Fruit fly (Drosophila melanogaster): ENCODE measurements around the gene Rab11.

The Rab11 gene

DNA sequence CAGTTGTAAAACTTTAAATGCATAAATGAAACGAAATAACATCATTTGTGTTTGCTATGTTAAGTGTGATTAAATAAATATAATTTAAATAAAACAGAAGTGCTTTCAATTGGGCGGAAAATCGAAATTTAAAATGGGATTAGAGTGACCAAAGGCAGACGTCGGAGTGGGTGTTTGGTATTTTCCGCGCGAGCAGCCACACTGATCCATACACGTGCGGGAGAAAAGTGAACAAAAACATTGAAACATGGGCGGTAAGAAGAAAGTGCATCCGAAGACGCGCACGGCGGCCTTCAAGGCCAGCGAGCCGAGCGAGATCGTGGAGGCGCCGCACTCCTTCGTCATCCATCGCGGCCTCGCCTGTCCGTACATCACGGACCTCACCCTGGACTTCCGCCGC lies 4.8 kb downstream of the Rab11 start, which contains the start of gene ppan (continued):
- no peak for TF ChIP-seq CG4328 (GFP tag; optimal IDR thresholded peaks at IDR 0.05)
- no peak for TF ChIP-seq Neu2 (GFP tag; optimal IDR thresholded peaks at IDR 0.05; ENCODE audit: borderline replicate concordance)
- TF ChIP-seq HLHmδ (GFP tag; optimal IDR thresholded peaks at IDR 0.05) = no peak
- peak; percentile 30; the same call in 1 of the 3 replicates for TF ChIP-seq ci (GFP tag; IDR thresholded peaks at IDR 0.05)
- TF ChIP-seq Scr (GFP tag; IDR thresholded peaks at IDR 0.05; ENCODE audit: partially characterized antibody) = peak; percentile 33
- TF ChIP-seq CTCF (GFP tag; optimal IDR thresholded peaks at IDR 0.05) = peak; percentile 41
- TF ChIP-seq CG6272 (GFP tag; IDR thresholded peaks at IDR 0.05) = no peak
- TF ChIP-seq Dp (GFP tag; optimal IDR thresholded peaks at IDR 0.05) = peak; percentile 84
- no peak for TF ChIP-seq CG13296 (GFP tag; optimal IDR thresholded peaks at IDR 0.05)
- peak; percentile 10 for TF ChIP-seq CG30020 (tag; optimal IDR thresholded peaks at IDR 0.05)
- no peak for TF ChIP-seq C15 (GFP tag; IDR thresholded peaks at IDR 0.05)
- no peak for TF ChIP-seq Nf-YB (GFP tag; optimal IDR thresholded peaks at IDR 0.05)
- TF ChIP-seq rib (GFP tag; IDR thresholded peaks at IDR 0.05) = no peak
- TF ChIP-seq inv (GFP tag; IDR thresholded peaks at IDR 0.05; ENCODE audit: partially characterized antibody) = no peak
- TF ChIP-seq CG14710 (tag; optimal IDR thresholded peaks at IDR 0.05) = peak; percentile 42
- TF ChIP-seq Xrp1 (GFP tag; IDR thresholded peaks at IDR 0.05) = 0 out of 2 replicates have a peak, but pooled peaks have one; percentile 13
- peak; percentile 31 for TF ChIP-seq CG10267 (tag; optimal IDR thresholded peaks at IDR 0.05)
- peak; percentile 85 for TF ChIP-seq gfzf (GFP tag; optimal IDR thresholded peaks at IDR 0.05)
- peak; percentile 91 for TF ChIP-seq E2f2 (GFP tag; IDR thresholded peaks at IDR 0.05)
- TF ChIP-seq CG3163 (GFP tag; optimal IDR thresholded peaks at IDR 0.05) = no peak
- TF ChIP-seq Ssrp (tag; optimal IDR thresholded peaks at IDR 0.05) = no peak
- peak; percentile 11 for TF ChIP-seq CG17829 (tag; optimal IDR thresholded peaks at IDR 0.05)
- peak; percentile 25; the same call in 1 of the 3 replicates for TF ChIP-seq CG34224 (GFP tag; IDR thresholded peaks at IDR 0.05; ENCODE audit: partially characterized antibody)
- no peak for TF ChIP-seq Eip74EF (GFP tag; optimal IDR thresholded peaks at IDR 0.05)
- TF ChIP-seq YL-1 (GFP tag; optimal IDR thresholded peaks at IDR 0.05) = peak; percentile 84
- TF ChIP-seq tio (GFP tag; optimal IDR thresholded peaks at IDR 0.05) = no peak
- TF ChIP-seq CG17361 (GFP tag; IDR thresholded peaks at IDR 0.05) = no peak
- no peak for TF ChIP-seq CG4282 (GFP tag; optimal IDR thresholded peaks at IDR 0.05)
- TF ChIP-seq cg (GFP tag; optimal IDR thresholded peaks at IDR 0.05) = no peak
- TF ChIP-seq nom (GFP tag; optimal IDR thresholded peaks at IDR 0.05) = no peak
- peak; percentile 64 for TF ChIP-seq MESR4 (GFP tag; optimal IDR thresholded peaks at IDR 0.05)
- TF ChIP-seq CG34422 (GFP tag; IDR thresholded peaks at IDR 0.05) = peak; percentile 77; the same call in 2 of the 3 replicates
- TF ChIP-seq yki (optimal IDR thresholded peaks at IDR 0.05) = no peak

DNA sequence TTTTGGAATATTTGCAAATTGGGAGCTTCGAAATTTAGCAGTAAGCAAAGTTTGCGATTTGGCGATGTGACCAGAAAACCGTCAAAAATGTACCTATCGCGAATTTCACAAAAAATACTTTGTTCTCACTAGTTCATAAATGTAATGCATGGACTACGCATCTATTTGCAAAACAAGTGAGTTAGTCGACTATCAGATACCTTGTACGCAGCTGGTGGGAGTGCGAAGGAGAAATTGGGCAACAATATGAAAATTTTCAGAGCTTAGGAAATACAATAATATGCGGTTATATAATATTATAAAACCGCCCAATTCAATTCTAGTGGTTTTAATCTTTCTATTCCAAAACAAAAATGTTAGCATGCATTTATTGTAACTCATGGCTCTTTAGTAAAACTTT lies 7.6 kb downstream of the Rab11 start, which contains the start of gene Bdbt:
Gene Bdbt (minus strand): TSS at position 73 of the 400 bp plus-strand sequence.
- no peak for TF ChIP-seq org-1 (GFP tag; optimal IDR thresholded peaks at IDR 0.05)
- peak; percentile 59; the same call in 1 of the 2 replicates for TF ChIP-seq sob (GFP tag; IDR thresholded peaks at IDR 0.05)
- TF ChIP-seq prd (optimal IDR thresholded peaks at IDR 0.05) = no peak
- peak; percentile 14; the same call in 1 of the 3 replicates for TF ChIP-seq prd (GFP tag; IDR thresholded peaks at IDR 0.05)
- no peak for TF ChIP-seq CG8765 (GFP tag; IDR thresholded peaks at IDR 0.05)
- TF ChIP-seq onecut (GFP tag; IDR thresholded peaks at IDR 0.05) = no peak
- no peak for TF ChIP-seq hkb (optimal IDR thresholded peaks at IDR 0.05)
- peak; percentile 36; the same call in 1 of the 2 replicates for TF ChIP-seq hkb (GFP tag; IDR thresholded peaks at IDR 0.05)
- TF ChIP-seq CG6813 (GFP tag; optimal IDR thresholded peaks at IDR 0.05) = no peak
- no peak for TF ChIP-seq CG18764 (GFP tag; optimal IDR thresholded peaks at IDR 0.05)
- no peak for TF ChIP-seq shn (GFP tag; optimal IDR thresholded peaks at IDR 0.05)
- TF ChIP-seq croc (GFP tag; conservative IDR thresholded peaks at IDR 0.05) = no peak
- no peak for TF ChIP-seq CG9876 (GFP tag; optimal IDR thresholded peaks at IDR 0.05)
- TF ChIP-seq Lhr (GFP tag; optimal IDR thresholded peaks at IDR 0.05) = peak; percentile 40
- no peak; the same call in 1 of the 2 replicates for TF ChIP-seq CG10366 (GFP tag; IDR thresholded peaks at IDR 0.05)
- TF ChIP-seq zen2 (GFP tag; IDR thresholded peaks at IDR 0.05; ENCODE audit: partially characterized antibody) = peak; percentile 63
- no peak for TF ChIP-seq Drgx (GFP tag; IDR thresholded peaks at IDR 0.05)
- TF ChIP-seq inv (GFP tag; IDR thresholded peaks at IDR 0.05; ENCODE audit: partially characterized antibody) = peak; percentile 77
- TF ChIP-seq Hr78 (GFP tag; optimal IDR thresholded peaks at IDR 0.05) = no peak
- no peak for TF ChIP-seq CG32772 (GFP tag; IDR thresholded peaks at IDR 0.05)
- TF ChIP-seq CG6654 (GFP tag; optimal IDR thresholded peaks at IDR 0.05) = no peak

Measured in whole organism, embryonic.